Worm (Caenorhabditis elegans): ENCODE measurements around the gene nas-16.

The nas-16 gene

ce11 chrV:11352893-11353292 is 39.2 kb upstream of the nas-16 start, which contains the start of gene npr-25:
npr-25 (minus strand) TSS chrV:11352993.
- TF ChIP-seq pqm-1 (tag; optimal IDR thresholded peaks at IDR 0.05) (no peak), elt-2 (tag; optimal IDR thresholded peaks at IDR 0.05) (no peak), sox-4 (tag; optimal IDR thresholded peaks at IDR 0.05) (no peak), skn-1 (tag; optimal IDR thresholded peaks at IDR 0.05) (no peak), xbp-1 (tag; optimal IDR thresholded peaks at IDR 0.05) (no peak), isw-1 (GFP tag; IDR thresholded peaks at IDR 0.05) (no peak), ceh-88 (GFP tag; IDR thresholded peaks at IDR 0.05) (no peak), rnt-1 (tag; optimal IDR thresholded peaks at IDR 0.05) (no peak), pag-3 (tag; optimal IDR thresholded peaks at IDR 0.05; ENCODE audit: borderline replicate concordance, insufficient read depth) (no peak), unc-98 (GFP tag; IDR thresholded peaks at IDR 0.05) (no peak)

- no peak for TF ChIP-seq nhr-20 (tag; optimal IDR thresholded peaks at IDR 0.05)
- peak; percentile 12 for TF ChIP-seq fkh-10 (GFP tag; optimal IDR thresholded peaks at IDR 0.05)
- no peak for TF ChIP-seq lir-3 (tag; optimal IDR thresholded peaks at IDR 0.05; ENCODE audit: poor library complexity)
- TF ChIP-seq C16A3.4 (tag; optimal IDR thresholded peaks at IDR 0.05) = no peak
- no peak for TF ChIP-seq grh-1 (GFP tag; IDR thresholded peaks at IDR 0.05)
- peak; percentile 56 for TF ChIP-seq lin-14 (GFP tag; optimal IDR thresholded peaks at IDR 0.05)
- no peak for TF ChIP-seq jun-1 (tag; optimal IDR thresholded peaks at IDR 0.05)
- TF ChIP-seq lin-39 (tag; optimal IDR thresholded peaks at IDR 0.05) = no peak
- no peak for TF ChIP-seq nhr-90 (tag; optimal IDR thresholded peaks at IDR 0.05; ENCODE audit: poor library complexity)
- TF ChIP-seq lin-35 (GFP tag; optimal IDR thresholded peaks at IDR 0.05) = no peak
- no peak for TF ChIP-seq isw-1 (GFP tag; IDR thresholded peaks at IDR 0.05)
- no peak for TF ChIP-seq mef-2 (tag; optimal IDR thresholded peaks at IDR 0.05)
- TF ChIP-seq ces-1 (GFP tag; optimal IDR thresholded peaks at IDR 0.05) = peak; percentile 3
- TF ChIP-seq aha-1 (tag; optimal IDR thresholded peaks at IDR 0.05) = no peak
- TF ChIP-seq snpc-4 (tag; optimal IDR thresholded peaks at IDR 0.05) = no peak
- no peak for TF ChIP-seq nhr-237 (tag; optimal IDR thresholded peaks at IDR 0.05)
- TF ChIP-seq nhr-76 (tag; optimal IDR thresholded peaks at IDR 0.05) = no peak
- no peak for TF ChIP-seq nhr-71 (tag; optimal IDR thresholded peaks at IDR 0.05)
These were observed 37.9 kb upstream of the nas-16 start for ce11 chrV:11354264-11354663.

DNA sequence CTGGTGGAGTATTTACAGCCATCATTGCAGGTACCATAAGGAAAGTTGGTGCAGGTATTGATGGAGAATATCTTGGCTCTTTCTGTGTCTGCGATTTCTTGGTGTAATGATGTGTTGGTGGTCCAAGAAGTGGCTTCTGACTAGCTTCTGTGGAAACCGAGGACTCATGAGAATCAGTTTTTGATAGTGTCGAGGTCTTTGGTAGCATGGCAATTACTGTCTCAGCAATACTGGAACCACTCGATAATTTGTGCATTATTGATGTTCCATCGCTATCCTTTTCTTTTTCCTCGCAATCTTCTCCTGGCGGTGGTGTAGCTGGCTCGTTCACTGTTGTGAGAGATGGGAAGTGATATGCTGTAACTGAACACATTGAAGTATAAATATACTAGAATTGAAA is 28.5 kb upstream of the nas-16 start:
- TF ChIP-seq aha-1 (tag; optimal IDR thresholded peaks at IDR 0.05) (no peak), grh-1 (GFP tag; IDR thresholded peaks at IDR 0.05) (no peak), nhr-76 (tag; optimal IDR thresholded peaks at IDR 0.05) (no peak), lin-39 (tag; optimal IDR thresholded peaks at IDR 0.05) (no peak), mep-1 (tag; optimal IDR thresholded peaks at IDR 0.05) (no peak), sup-37 (GFP tag; optimal IDR thresholded peaks at IDR 0.05) (no peak), hpl-2 (GFP tag; optimal IDR thresholded peaks at IDR 0.05) (no peak), lin-13 (GFP tag; optimal IDR thresholded peaks at IDR 0.05) (no peak), ceh-8 (GFP tag; optimal IDR thresholded peaks at IDR 0.05) (no peak), unc-30 (tag; optimal IDR thresholded peaks at IDR 0.05) (no peak), nhr-28 (tag; optimal IDR thresholded peaks at IDR 0.05) (no peak), xbp-1 (tag; optimal IDR thresholded peaks at IDR 0.05) (no peak), egl-13 (tag; optimal IDR thresholded peaks at IDR 0.05) (no peak), nhr-11 (tag; optimal IDR thresholded peaks at IDR 0.05) (no peak), elt-2 (tag; optimal IDR thresholded peaks at IDR 0.05) (no peak), alr-1 (tag; optimal IDR thresholded peaks at IDR 0.05; ENCODE audit: borderline replicate concordance) (no peak), ztf-11 (tag; optimal IDR thresholded peaks at IDR 0.05) (no peak), isw-1 (GFP tag; IDR thresholded peaks at IDR 0.05) (no peak), tlp-1 (tag; optimal IDR thresholded peaks at IDR 0.05) (no peak), nhr-20 (tag; optimal IDR thresholded peaks at IDR 0.05) (no peak)

Measured in whole organism, L1 larva.